Worm (Caenorhabditis elegans) whole organism, L4 larva: ENCODE measurements around the gene gad-1.

ENCODE experiments used
- F37D6.2 ChIP-seq: sonication (generic microtip); optimal IDR thresholded peaks from 2 replicates; lab custom pipeline; 2016; ENCODE audit warnings: mild to moderate bottlenecking, missing genetic modification characterization, missing compliant biosample characterization
- F49E8.2 ChIP-seq: sonication (generic microtip); optimal IDR thresholded peaks from 2 replicates; lab custom pipeline; 2016; ENCODE audit warnings: missing compliant biosample characterization, mild to moderate bottlenecking, missing genetic modification characterization, borderline replicate concordance
- R02D3.7 ChIP-seq: fragments of 150-350 bp; sonication (generic microtip); optimal IDR thresholded peaks from 3 replicates; lab custom pipeline; 2014; ENCODE audit warnings: missing biosample characterization, missing genetic modification characterization
- Y105C5A.15 ChIP-seq: fragments of 200-800 bp; sonication (Bioruptor generic); IDR thresholded peaks from 2 replicates; pipeline ENCODE4 v1.3.6; 2022; ENCODE audit warnings: missing genetic modification characterization, missing compliant biosample characterization
- Y48G9A.11 ChIP-seq: fragments of 200-800 bp; sonication (Bioruptor generic); IDR thresholded peaks from 2 replicates; pipeline ENCODE4 v1.3.6; 2022; ENCODE audit warnings: missing genetic modification reagents, missing genetic modification characterization, missing compliant biosample characterization
- aha-1 ChIP-seq: fragments of 150-350 bp; peaks from one replicate; lab custom pipeline; 2014; ENCODE audit warnings: missing biosample characterization, missing genetic modification characterization
- ceh-28 ChIP-seq: fragments of 150-350 bp; optimal IDR thresholded peaks from 2 replicates; lab custom pipeline; 2014; ENCODE audit warnings: missing biosample characterization, missing genetic modification reagents, missing genetic modification characterization
- ceh-44 ChIP-seq: fragments of 200-800 bp; sonication (Bioruptor generic); IDR thresholded peaks from 2 replicates; pipeline ENCODE4 v1.3.6; 2022; ENCODE audit warnings: missing genetic modification reagents, missing genetic modification characterization, missing compliant biosample characterization
- ceh-62 ChIP-seq: sonication (generic microtip); optimal IDR thresholded peaks from 2 replicates; lab custom pipeline; 2017; ENCODE audit warnings: missing biosample characterization, missing genetic modification characterization
- cey-2 ChIP-seq: sonication (generic microtip); optimal IDR thresholded peaks from 3 replicates; lab custom pipeline; 2017; ENCODE audit warnings: missing genetic modification characterization, mild to moderate bottlenecking, missing compliant biosample characterization, antibody characterized with exemption, borderline replicate concordance; ENCODE audit not compliant: insufficient read depth
- daf-8 ChIP-seq: fragments of 200-800 bp; sonication (Bioruptor generic); IDR thresholded peaks from 2 replicates; pipeline ENCODE4 v1.3.6; 2022; ENCODE audit warnings: missing genetic modification characterization, missing compliant biosample characterization
- dmd-6 ChIP-seq: fragments of 200-800 bp; sonication (Bioruptor generic); IDR thresholded peaks from 2 replicates; pipeline ENCODE4 v1.3.6; 2022; ENCODE audit warnings: missing genetic modification reagents, missing genetic modification characterization, missing compliant biosample characterization
- dmd-9 ChIP-seq: fragments of 200-800 bp; sonication (Bioruptor generic); IDR thresholded peaks from 2 replicates; pipeline ENCODE4 v1.3.6; 2022; ENCODE audit warnings: missing genetic modification reagents, missing genetic modification characterization, missing compliant biosample characterization
- duxl-1 ChIP-seq: sonication (generic microtip); optimal IDR thresholded peaks from 2 replicates; lab custom pipeline; 2016; ENCODE audit warnings: mild to moderate bottlenecking, missing genetic modification characterization, moderate library complexity, missing compliant biosample characterization; ENCODE audit not compliant: poor library complexity
- dve-1 ChIP-seq: sonication (generic microtip); optimal IDR thresholded peaks from 2 replicates; lab custom pipeline; 2017; ENCODE audit warnings: antibody characterized with exemption, mild to moderate bottlenecking, missing genetic modification characterization, missing compliant biosample characterization; ENCODE audit not compliant: insufficient read depth
- egl-27 ChIP-seq: sonication (generic microtip); optimal IDR thresholded peaks from 3 replicates; lab custom pipeline; 2017; ENCODE audit warnings: missing biosample characterization, missing genetic modification reagents, missing genetic modification characterization
- egl-43 ChIP-seq: fragments of 200-800 bp; sonication (Bioruptor generic); IDR thresholded peaks from 2 replicates; pipeline ENCODE4 v1.3.6; 2022; ENCODE audit warnings: missing genetic modification reagents, missing genetic modification characterization, missing compliant biosample characterization
- lin-1 ChIP-seq: fragments of 200-800 bp; sonication (Bioruptor generic); IDR thresholded peaks from 2 replicates; pipeline ENCODE4 v1.3.6; 2022; ENCODE audit warnings: missing genetic modification reagents, missing genetic modification characterization, missing compliant biosample characterization
- lin-13 ChIP-seq: fragments of 150-350 bp; optimal IDR thresholded peaks from 2 replicates; lab custom pipeline; 2014; ENCODE audit warnings: missing biosample characterization, missing genetic modification reagents, missing genetic modification characterization
- lin-15B ChIP-seq: fragments of 150-350 bp; sonication (generic microtip); optimal IDR thresholded peaks from 3 replicates; lab custom pipeline; 2014; ENCODE audit warnings: missing biosample characterization, missing genetic modification characterization
- mep-1 ChIP-seq: fragments of 150-350 bp; sonication (generic microtip); optimal IDR thresholded peaks from 3 replicates; lab custom pipeline; 2014; ENCODE audit warnings: missing biosample characterization, missing genetic modification characterization
- mes-2 ChIP-seq: sonication (generic microtip); optimal IDR thresholded peaks from 2 replicates; lab custom pipeline; 2016; ENCODE audit warnings: missing genotype, mild to moderate bottlenecking, missing genetic modification characterization, missing compliant biosample characterization; ENCODE audit not compliant: poor library complexity, severe bottlenecking
- nhr-25 ChIP-seq: sonication (generic microtip); optimal IDR thresholded peaks from 2 replicates; lab custom pipeline; 2017; ENCODE audit warnings: missing genetic modification characterization, mild to moderate bottlenecking, missing compliant biosample characterization, antibody characterized with exemption, moderate library complexity, borderline replicate concordance; ENCODE audit not compliant: insufficient read depth
- nhr-28 ChIP-seq: fragments of 150-350 bp; optimal IDR thresholded peaks from 2 replicates; lab custom pipeline; 2014; ENCODE audit warnings: missing biosample characterization, missing genetic modification characterization
- nhr-48 ChIP-seq: sonication (generic microtip); optimal IDR thresholded peaks from 2 replicates; lab custom pipeline; 2016; ENCODE audit warnings: mild to moderate bottlenecking, missing genetic modification characterization, missing compliant biosample characterization
- nhr-76 ChIP-seq: fragments of 150-350 bp; optimal IDR thresholded peaks from 2 replicates; lab custom pipeline; 2014; ENCODE audit warnings: missing biosample characterization, missing genetic modification characterization
- pha-4 ChIP-seq, 2 experiments: fragments of 150-350 bp in 1 of 2; fragments of 200-800 bp in 1 of 2; sonication (Bioruptor generic) in 1 of 2; IDR thresholded peaks in 1 of 2; optimal IDR thresholded peaks in 1 of 2; 2 replicates each; pipeline versions ENCODE4 v1.3.6 to Lab custom; 2014 to 2022; ENCODE audit warnings: missing genetic modification characterization in 2 of 2, missing genetic modification reagents in 2 of 2, missing biosample characterization in 1 of 2, missing compliant biosample characterization in 1 of 2
- php-3 ChIP-seq: fragments of 200-800 bp; sonication (Bioruptor generic); IDR thresholded peaks from 2 replicates; pipeline ENCODE4 v1.3.6; 2022; ENCODE audit warnings: missing genetic modification reagents, missing genetic modification characterization, missing compliant biosample characterization
- rbr-2 ChIP-seq: sonication (generic microtip); optimal IDR thresholded peaks from 2 replicates; lab custom pipeline; 2016; ENCODE audit warnings: missing genotype, missing genetic modification characterization, missing compliant biosample characterization
- sdz-12 ChIP-seq: fragments of 200-800 bp; sonication (Bioruptor generic); optimal IDR thresholded peaks from 2 replicates; lab custom pipeline; 2018; ENCODE audit warnings: mild to moderate bottlenecking, missing genetic modification characterization, missing compliant biosample characterization
- set-16 ChIP-seq: fragments of 200-800 bp; sonication (Bioruptor generic); IDR thresholded peaks from 2 replicates; pipeline ENCODE4 v1.3.6; 2022; ENCODE audit warnings: missing genetic modification reagents, missing genetic modification characterization, missing compliant biosample characterization
- snpc-1.2 ChIP-seq: fragments of 200-800 bp; sonication (Bioruptor generic); IDR thresholded peaks from 2 replicates; pipeline ENCODE4 v1.3.6; 2022; ENCODE audit warnings: missing genetic modification reagents, missing genetic modification characterization, missing compliant biosample characterization
- tra-1 ChIP-seq: fragments of 200-800 bp; sonication (Bioruptor generic); IDR thresholded peaks from 2 replicates; pipeline ENCODE4 v1.3.6; 2022; ENCODE audit warnings: missing genetic modification reagents, missing genetic modification characterization, missing compliant biosample characterization
- unc-130 ChIP-seq: sonication (generic microtip); optimal IDR thresholded peaks from 2 replicates; lab custom pipeline; 2016; ENCODE audit warnings: missing genetic modification reagents, missing genetic modification characterization, missing compliant biosample characterization
- zfp-3 ChIP-seq: fragments of 200-800 bp; sonication (Bioruptor generic); conservative IDR thresholded peaks from 2 replicates; pipeline ENCODE4 v1.3.6; 2022; ENCODE audit warnings: missing genetic modification reagents, missing genetic modification characterization, missing compliant biosample characterization
- zip-11 ChIP-seq: fragments of 200-800 bp; sonication (Bioruptor generic); IDR thresholded peaks from 2 replicates; pipeline ENCODE4 v1.3.6; 2022; ENCODE audit warnings: missing genetic modification characterization, missing compliant biosample characterization
- ztf-7 ChIP-seq: fragments of 150-350 bp; optimal IDR thresholded peaks from 2 replicates; lab custom pipeline; 2014; ENCODE audit warnings: missing biosample characterization, missing genetic modification characterization

The gad-1 gene

ce11 chrV:6450129-6451011, 17.1 kb upstream of the gad-1 start, which contains the start of gene acl-8 (continued):
- TF ChIP-seq ceh-28 (tag; lab: Kevin White, UChicago) = no peak
- TF ChIP-seq nhr-76 (tag; lab: Kevin White, UChicago) = no peak
- TF ChIP-seq F49E8.2 (tag; lab: Kevin White, UChicago) = no peak
- peak; percentile 34 for TF ChIP-seq dve-1 (tag; lab: Kevin White, UChicago)
- TF ChIP-seq lin-15B = no peak
- TF ChIP-seq mep-1 (tag; lab: Kevin White, UChicago) = no peak
- no peak for TF ChIP-seq zfp-3 (GFP tag; lab: Robert Waterston, UW)
- no peak for TF ChIP-seq ztf-7 (tag; lab: Kevin White, UChicago)
- TF ChIP-seq set-16 = no peak
- peak; percentile 23 for TF ChIP-seq aha-1
- no peak for TF ChIP-seq unc-130
- 0 out of 2 replicates have a peak, but pooled peaks have one; percentile 51 for TF ChIP-seq php-3
- TF ChIP-seq egl-43 (GFP tag; lab: Robert Waterston, UW) = no peak
- TF ChIP-seq F37D6.2 (tag; lab: Kevin White, UChicago) = no peak
- no peak for TF ChIP-seq R02D3.7 (tag; lab: Kevin White, UChicago)
- no peak for TF ChIP-seq ceh-44 (GFP tag; lab: Robert Waterston, UW)
- peak; percentile 69 for TF ChIP-seq dmd-6
- TF ChIP-seq ceh-62 (tag; lab: Kevin White, UChicago) = no peak
- no peak for TF ChIP-seq sdz-12 (GFP tag; lab: Kevin White, UChicago)
- peak; percentile 73 for TF ChIP-seq nhr-28 (tag; lab: Kevin White, UChicago)
- TF ChIP-seq lin-1 (GFP tag; lab: Robert Waterston, UW) = no peak
- TF ChIP-seq Y48G9A.11 (GFP tag; lab: Robert Waterston, UW) = 0 out of 2 replicates have a peak, but pooled peaks have one; percentile 16
- no peak for TF ChIP-seq zip-11
- TF ChIP-seq pha-4 (GFP tag; IDR thresholded peaks at IDR 0.05; lab: Robert Waterston, UW) = no peak
- peak; percentile 19 for TF ChIP-seq pha-4 (tag; optimal IDR thresholded peaks at IDR 0.05; lab: Kevin White, UChicago)
- TF ChIP-seq nhr-25 = no peak
- TF ChIP-seq, all 104 proteins: peak for 13

- TF ChIP-seq egl-27 (tag; lab: Kevin White, UChicago) = no peak
- TF ChIP-seq dmd-9 (GFP tag; lab: Robert Waterston, UW) = no peak
- TF ChIP-seq duxl-1 (tag; lab: Kevin White, UChicago) = no peak
- TF ChIP-seq snpc-1.2 (GFP tag; lab: Robert Waterston, UW) = no peak
- TF ChIP-seq Y105C5A.15 (GFP tag; lab: Robert Waterston, UW) = no peak
- TF ChIP-seq nhr-76 (tag; lab: Kevin White, UChicago) = no peak
- no peak for TF ChIP-seq rbr-2 (tag; lab: Kevin White, UChicago)
- TF ChIP-seq daf-8 = no peak
- TF ChIP-seq tra-1 (GFP tag; lab: Robert Waterston, UW) = no peak
- no peak for TF ChIP-seq nhr-48
- TF ChIP-seq cey-2 (tag; lab: Kevin White, UChicago) = no peak
- no peak for TF ChIP-seq lin-13
- no peak for TF ChIP-seq mes-2 (tag; lab: Kevin White, UChicago)
Measured at ce11 chrV:6448356-6448755, 15.1 kb upstream of the gad-1 start, which contains the start of gene fbxa-196. TSS of gene fbxa-196 (plus strand) at chrV:6448656.
